Worm (Caenorhabditis elegans): ENCODE results near the gene ugt-29.

ugt-29 gene

ce11 chrV:730216-730615 is 30.8 kb upstream of the ugt-29 start (continued):
- TF ChIP-seq nhr-237 (tag; optimal IDR thresholded peaks at IDR 0.05) (no peak), nhr-102 (tag; optimal IDR thresholded peaks at IDR 0.05) (peak; percentile 73), Y5F2A.4 (GFP tag; optimal IDR thresholded peaks at IDR 0.05) (no peak), lsy-2 (tag; optimal IDR thresholded peaks at IDR 0.05) (peak in 1 of 2 experiments; percentile 26), nhr-76 (tag; optimal IDR thresholded peaks at IDR 0.05) (no peak), F49E8.2 (tag; optimal IDR thresholded peaks at IDR 0.05; ENCODE audit: borderline replicate concordance) (no peak), lin-29 (GFP tag; IDR thresholded peaks at IDR 0.05) (no peak), hlh-30 (tag; optimal IDR thresholded peaks at IDR 0.05; ENCODE audit: insufficient read depth) (peak; percentile 89), php-3 (GFP tag; IDR thresholded peaks at IDR 0.05) (peak; percentile 93), T26A8.4 (GFP tag; IDR thresholded peaks at IDR 0.05) (peak; percentile 78), arid-1 (GFP tag; conservative IDR thresholded peaks at IDR 0.05) (no peak), dmd-6 (GFP tag; IDR thresholded peaks at IDR 0.05) (peak; percentile 66), ces-1 (GFP tag; optimal IDR thresholded peaks at IDR 0.05) (no peak), egl-27 (tag; optimal IDR thresholded peaks at IDR 0.05) (no peak), nhr-6 (tag; optimal IDR thresholded peaks at IDR 0.05) (no peak), hlh-11 (tag; optimal IDR thresholded peaks at IDR 0.05) (peak; percentile 92), madf-5 (GFP tag; IDR thresholded peaks at IDR 0.05) (no peak), zip-2 (tag; optimal IDR thresholded peaks at IDR 0.05) (no peak), lim-7 (GFP tag; IDR thresholded peaks at IDR 0.05) (0 out of 2 replicates have a peak, but pooled peaks have one; percentile 29), nhr-11 (tag; optimal IDR thresholded peaks at IDR 0.05) (no peak), sdz-12 (GFP tag; optimal IDR thresholded peaks at IDR 0.05) (no peak), mdl-1 (tag; optimal IDR thresholded peaks at IDR 0.05) (peak in 1 of 2 experiments; percentile 74), ZK546.5 (tag; optimal IDR thresholded peaks at IDR 0.05) (no peak), T20F7.1 (GFP tag; optimal IDR thresholded peaks at IDR 0.05) (no peak), dpl-1 (GFP tag; optimal IDR thresholded peaks at IDR 0.05) (no peak), ztf-11 (tag; optimal IDR thresholded peaks at IDR 0.05) (no peak), nhr-10 (tag; optimal IDR thresholded peaks at IDR 0.05) (peak; percentile 61), F44E2.7 (GFP tag; IDR thresholded peaks at IDR 0.05) (no peak), R02D3.7 (tag; optimal IDR thresholded peaks at IDR 0.05) (no peak), aly-2 (tag; optimal IDR thresholded peaks at IDR 0.05) (no peak), ceh-20 (GFP tag; IDR thresholded peaks at IDR 0.05) (no peak), dmd-8 (GFP tag; IDR thresholded peaks at IDR 0.05) (no peak), nhr-25 (tag; optimal IDR thresholded peaks at IDR 0.05; ENCODE audit: borderline replicate concordance, insufficient read depth) (no peak), ceh-32 (tag; optimal IDR thresholded peaks at IDR 0.05; ENCODE audit: poor library complexity) (no peak), lin-1 (GFP tag; IDR thresholded peaks at IDR 0.05) (0 out of 2 replicates have a peak, but pooled peaks have one; percentile 31), ztf-7 (tag; optimal IDR thresholded peaks at IDR 0.05) (no peak), F37D6.2 (tag; optimal IDR thresholded peaks at IDR 0.05) (no peak), nhr-41 (GFP tag; IDR thresholded peaks at IDR 0.05) (no peak), nhr-77 (tag; optimal IDR thresholded peaks at IDR 0.05) (peak; percentile 60), F10B5.3 (tag; optimal IDR thresholded peaks at IDR 0.05) (no peak), pha-4 (GFP tag; IDR thresholded peaks at IDR 0.05) (0 out of 2 replicates have a peak, but pooled peaks have one; percentile 11), pha-4 (tag; optimal IDR thresholded peaks at IDR 0.05) (no peak), tag-97 (GFP tag; IDR thresholded peaks at IDR 0.05) (no peak), madf-9 (GFP tag; conservative IDR thresholded peaks at IDR 0.05) (no peak), daf-16 (GFP tag; optimal IDR thresholded peaks at IDR 0.05) (peak in 1 of 2 experiments; percentile 52), daf-16 (tag; optimal IDR thresholded peaks at IDR 0.05) (peak; percentile 94), duxl-1 (tag; optimal IDR thresholded peaks at IDR 0.05; ENCODE audit: poor library complexity) (peak; percentile 80), mxl-3 (GFP tag; optimal IDR thresholded peaks at IDR 0.05) (peak; percentile 72), aha-1 (tag) (peak; percentile 47), daf-8 (GFP tag; IDR thresholded peaks at IDR 0.05) (no peak), rbr-2 (tag; optimal IDR thresholded peaks at IDR 0.05) (peak; percentile 13), ceh-82 (tag; optimal IDR thresholded peaks at IDR 0.05) (no peak)
